Worm (Caenorhabditis elegans): ENCODE measurements around the gene F40G9.17.

DNA sequence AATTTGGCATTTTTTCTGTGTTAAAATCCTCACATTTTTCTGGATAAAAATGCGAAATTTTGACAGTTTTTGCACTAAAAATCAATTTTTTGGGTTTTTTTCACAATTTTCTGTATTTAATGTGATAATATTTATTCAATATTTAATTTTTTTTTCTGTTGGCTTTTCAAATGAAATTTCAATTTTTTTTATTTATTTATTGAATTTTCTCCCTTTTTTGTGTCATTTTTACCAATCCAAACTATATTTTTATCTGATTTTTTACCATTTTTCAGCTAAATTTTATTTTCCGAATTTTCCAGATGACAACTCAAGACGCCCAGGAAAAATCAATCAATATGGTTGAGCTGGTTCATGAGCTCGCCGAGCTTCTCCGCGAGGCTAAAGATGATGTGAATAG, at the start of gene F40G9.17:
- no peak for TF ChIP-seq skn-1 (tag; optimal IDR thresholded peaks at IDR 0.05)
- no peak for TF ChIP-seq blmp-1 (tag; optimal IDR thresholded peaks at IDR 0.05; ENCODE audit: insufficient read depth)
- no peak for TF ChIP-seq ama-1 (optimal IDR thresholded peaks at IDR 0.05)
- TF ChIP-seq nhr-237 (tag; optimal IDR thresholded peaks at IDR 0.05): no peak
- no peak for TF ChIP-seq elt-1 (tag; optimal IDR thresholded peaks at IDR 0.05)

Measured in whole organism, L2 larva.